Worm (Caenorhabditis elegans) whole organism, young adult: Measurements from ENCODE around the gene C01F1.6.

Experiments used
- B0336.3 ChIP-seq: fragments of 200-800 bp; sonication (Bioruptor generic); IDR thresholded peaks from 2 replicates; pipeline ENCODE4 v1.3.6; 2022; ENCODE audit warnings: missing genetic modification characterization, missing compliant biosample characterization
- C17E4.6 ChIP-seq: fragments of 200-800 bp; sonication (Bioruptor generic); IDR thresholded peaks from 2 replicates; pipeline ENCODE4 v1.3.6; 2022; ENCODE audit warnings: missing genetic modification reagents, missing genetic modification characterization, missing compliant biosample characterization
- F23B12.7 ChIP-seq: sonication (generic microtip); optimal IDR thresholded peaks from 2 replicates; lab custom pipeline; 2017; ENCODE audit warnings: missing genetic modification characterization, mild to moderate bottlenecking, missing compliant biosample characterization, antibody characterized with exemption, moderate library complexity; ENCODE audit not compliant: insufficient read depth
- F49E8.2 ChIP-seq: sonication (generic microtip); optimal IDR thresholded peaks from 3 replicates; lab custom pipeline; 2017; ENCODE audit warnings: missing genetic modification characterization, mild to moderate bottlenecking, missing compliant biosample characterization, antibody characterized with exemption, moderate library complexity; ENCODE audit not compliant: insufficient read depth
- F57C9.4 ChIP-seq: sonication (generic microtip); optimal IDR thresholded peaks from 2 replicates; lab custom pipeline; 2017; ENCODE audit warnings: mild to moderate bottlenecking, missing genetic modification characterization, missing compliant biosample characterization
- ZK185.1 ChIP-seq: sonication (generic microtip); optimal IDR thresholded peaks from 2 replicates; lab custom pipeline; 2016; ENCODE audit warnings: mild to moderate bottlenecking, missing genetic modification characterization, missing compliant biosample characterization; ENCODE audit not compliant: poor library complexity, severe bottlenecking
- atf-7 ChIP-seq: sonication (generic microtip); optimal IDR thresholded peaks from 2 replicates; lab custom pipeline; 2017; ENCODE audit warnings: mild to moderate bottlenecking, missing genetic modification characterization, missing compliant biosample characterization
- athp-1 ChIP-seq: sonication (generic microtip); optimal IDR thresholded peaks from 2 replicates; lab custom pipeline; 2017; ENCODE audit warnings: mild to moderate bottlenecking, missing genetic modification characterization, missing compliant biosample characterization
- bed-1 ChIP-seq: fragments of 200-800 bp; sonication (Bioruptor generic); IDR thresholded peaks from 2 replicates; pipeline ENCODE4 v1.3.6; 2022; ENCODE audit warnings: missing genetic modification reagents, missing genetic modification characterization, missing compliant biosample characterization
- bed-2 ChIP-seq: fragments of 200-800 bp; sonication (Bioruptor generic); IDR thresholded peaks from 2 replicates; pipeline ENCODE4 v1.3.6; 2022; ENCODE audit warnings: missing genetic modification reagents, missing genetic modification characterization, missing compliant biosample characterization
- cebp-1 ChIP-seq, 2 experiments: fragments of 200-800 bp in 1 of 2; sonication (Bioruptor generic) in 1 of 2; sonication (generic microtip) in 1 of 2; IDR thresholded peaks in 1 of 2; optimal IDR thresholded peaks in 1 of 2; 2 replicates each; pipeline versions ENCODE4 v1.3.6 to Lab custom; 2017 to 2022; ENCODE audit warnings: missing compliant biosample characterization in 2 of 2, missing genetic modification characterization in 2 of 2, mild to moderate bottlenecking in 1 of 2, missing genetic modification reagents in 1 of 2, moderate library complexity in 1 of 2
- cebp-2 ChIP-seq: fragments of 200-800 bp; sonication (Bioruptor generic); IDR thresholded peaks from 2 replicates; pipeline ENCODE4 v1.3.6; 2022; ENCODE audit warnings: missing genetic modification characterization, missing compliant biosample characterization
- ceh-40 ChIP-seq: fragments of 200-800 bp; sonication (Bioruptor generic); IDR thresholded peaks from 2 replicates; pipeline ENCODE4 v1.3.6; 2022; ENCODE audit warnings: missing genetic modification characterization, missing compliant biosample characterization
- ceh-91 ChIP-seq: fragments of 200-800 bp; sonication (Bioruptor generic); IDR thresholded peaks from 2 replicates; pipeline ENCODE4 v1.3.6; 2022; ENCODE audit warnings: missing genetic modification reagents, missing genetic modification characterization, missing compliant biosample characterization
- dpl-1 ChIP-seq: fragments of 150-350 bp; optimal IDR thresholded peaks from 2 replicates; lab custom pipeline; 2014; ENCODE audit warnings: missing biosample characterization, missing genetic modification reagents, missing genetic modification characterization
- egl-44 ChIP-seq: fragments of 200-800 bp; sonication (Bioruptor generic); IDR thresholded peaks from 2 replicates; pipeline ENCODE4 v1.3.6; 2022; ENCODE audit warnings: missing genetic modification reagents, missing genetic modification characterization, missing compliant biosample characterization
- ets-4 ChIP-seq: fragments of 200-800 bp; sonication (Bioruptor generic); optimal IDR thresholded peaks from 2 replicates; lab custom pipeline; 2018; ENCODE audit warnings: mild to moderate bottlenecking, missing genetic modification characterization, missing compliant biosample characterization
- let-526 ChIP-seq: fragments of 200-800 bp; sonication (Bioruptor generic); IDR thresholded peaks from 2 replicates; pipeline ENCODE4 v1.3.6; 2022; ENCODE audit warnings: missing genetic modification reagents, missing genetic modification characterization, missing compliant biosample characterization
- let-607 ChIP-seq, 2 experiments: fragments of 200-800 bp in 1 of 2; sonication (Bioruptor generic) in 1 of 2; sonication (generic microtip) in 1 of 2; optimal IDR thresholded peaks; 2 replicates each; lab custom pipeline; 2016 to 2018; ENCODE audit warnings: mild to moderate bottlenecking in 2 of 2, missing compliant biosample characterization in 2 of 2, missing genetic modification characterization in 2 of 2, moderate library complexity in 2 of 2, missing genotype in 1 of 2
- lsy-27 ChIP-seq: sonication (generic microtip); optimal IDR thresholded peaks from 2 replicates; lab custom pipeline; 2017; ENCODE audit warnings: missing genetic modification characterization, mild to moderate bottlenecking, missing compliant biosample characterization, antibody characterized with exemption, missing genotype, borderline replicate concordance; ENCODE audit not compliant: insufficient read depth
- madf-10 ChIP-seq: sonication (generic microtip); optimal IDR thresholded peaks from 2 replicates; lab custom pipeline; 2016; ENCODE audit warnings: mild to moderate bottlenecking, missing genetic modification characterization, missing compliant biosample characterization
- madf-3 ChIP-seq: fragments of 200-800 bp; sonication (Bioruptor generic); IDR thresholded peaks from 2 replicates; pipeline ENCODE4 v1.3.6; 2022; ENCODE audit warnings: missing genetic modification reagents, missing genetic modification characterization, missing compliant biosample characterization
- madf-6 ChIP-seq: fragments of 200-800 bp; sonication (Bioruptor generic); IDR thresholded peaks from 2 replicates; pipeline ENCODE4 v1.3.6; 2022; ENCODE audit warnings: missing genetic modification reagents, missing genetic modification characterization, missing compliant biosample characterization
- madf-8 ChIP-seq: fragments of 200-800 bp; sonication (Bioruptor generic); conservative IDR thresholded peaks from 2 replicates; pipeline ENCODE4 v1.3.6; 2022; ENCODE audit warnings: missing genetic modification reagents, missing genetic modification characterization, missing compliant biosample characterization
- mel-28 ChIP-seq: sonication (generic microtip); optimal IDR thresholded peaks from 2 replicates; lab custom pipeline; 2016; ENCODE audit warnings: borderline replicate concordance, mild to moderate bottlenecking, missing genetic modification characterization, missing compliant biosample characterization
- mes-4 ChIP-seq: sonication (generic microtip); optimal IDR thresholded peaks from 2 replicates; lab custom pipeline; 2016; ENCODE audit warnings: missing genotype, missing genetic modification characterization, missing compliant biosample characterization
- nhr-120 ChIP-seq: fragments of 200-800 bp; sonication (Bioruptor generic); IDR thresholded peaks from 2 replicates; pipeline ENCODE4 v1.3.6; 2022; ENCODE audit warnings: missing genetic modification characterization, missing compliant biosample characterization
- nhr-27 ChIP-seq: fragments of 200-800 bp; sonication (Bioruptor generic); optimal IDR thresholded peaks from 2 replicates; lab custom pipeline; 2018; ENCODE audit warnings: mild to moderate bottlenecking, missing genetic modification characterization, moderate library complexity, missing compliant biosample characterization
- nhr-80 ChIP-seq: sonication (generic microtip); optimal IDR thresholded peaks from 2 replicates; lab custom pipeline; 2016; ENCODE audit warnings: missing genetic modification characterization, missing compliant biosample characterization
- rcor-1 ChIP-seq: fragments of 200-800 bp; sonication (Bioruptor generic); IDR thresholded peaks from 2 replicates; pipeline ENCODE4 v1.3.6; 2022; ENCODE audit warnings: missing genetic modification reagents, missing genetic modification characterization, missing compliant biosample characterization
- sdz-38 ChIP-seq: sonication (generic microtip); optimal IDR thresholded peaks from 2 replicates; lab custom pipeline; 2016; ENCODE audit warnings: missing genotype, missing genetic modification characterization, missing compliant biosample characterization
- tbx-9 ChIP-seq: sonication (generic microtip); optimal IDR thresholded peaks from 2 replicates; lab custom pipeline; 2016; ENCODE audit warnings: borderline replicate concordance, missing genetic modification characterization, inconsistent platforms, missing compliant biosample characterization
- unc-62 ChIP-seq: fragments of 150-350 bp; optimal IDR thresholded peaks from 2 replicates; lab custom pipeline; 2014; ENCODE audit warnings: missing biosample characterization, missing genetic modification reagents, missing genetic modification characterization
- xnd-1 ChIP-seq: sonication (generic microtip); optimal IDR thresholded peaks from 2 replicates; lab custom pipeline; 2016; ENCODE audit warnings: missing genotype, missing genetic modification reagents, missing genetic modification characterization, missing compliant biosample characterization
- ztf-25 ChIP-seq: fragments of 200-800 bp; sonication (Bioruptor generic); IDR thresholded peaks from 2 replicates; pipeline ENCODE4 v1.3.6; 2022; ENCODE audit warnings: missing genetic modification reagents, missing genetic modification characterization, missing compliant biosample characterization

Gene C01F1.6

DNA sequence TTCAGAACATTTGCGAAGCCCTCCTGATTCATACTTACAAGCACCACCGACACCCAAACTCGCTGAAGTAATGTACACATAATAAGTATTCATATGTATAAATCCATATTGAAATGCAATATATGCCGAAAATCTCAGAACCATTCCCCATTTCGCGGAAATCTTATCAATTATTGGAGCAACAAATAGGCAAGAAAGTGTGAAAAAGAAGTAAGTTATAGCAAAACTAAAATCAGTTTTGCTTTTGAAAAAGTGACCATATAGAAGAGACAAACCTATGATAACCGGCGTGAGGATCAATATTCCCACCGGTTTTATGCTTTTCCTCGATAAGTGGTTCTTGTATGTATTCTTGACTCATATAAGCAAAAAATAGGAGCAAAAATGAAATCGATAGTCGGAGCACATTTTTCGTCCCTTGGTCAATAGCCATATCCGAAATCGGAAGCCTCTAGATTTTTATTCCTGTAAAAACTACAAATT, 31.6 kb upstream of the C01F1.6 start, which contains the start of gene Y52E8A.6:
Y52E8A.6 (minus strand) TSS at position 433 of the 483 bp plus-strand sequence.
- TF ChIP-seq mel-28 (tag; lab: Kevin White, UChicago) (no peak), cebp-2 (no peak), F57C9.4 (no peak), ets-4 (no peak), madf-8 (GFP tag; lab: Robert Waterston, UW) (no peak)

DNA sequence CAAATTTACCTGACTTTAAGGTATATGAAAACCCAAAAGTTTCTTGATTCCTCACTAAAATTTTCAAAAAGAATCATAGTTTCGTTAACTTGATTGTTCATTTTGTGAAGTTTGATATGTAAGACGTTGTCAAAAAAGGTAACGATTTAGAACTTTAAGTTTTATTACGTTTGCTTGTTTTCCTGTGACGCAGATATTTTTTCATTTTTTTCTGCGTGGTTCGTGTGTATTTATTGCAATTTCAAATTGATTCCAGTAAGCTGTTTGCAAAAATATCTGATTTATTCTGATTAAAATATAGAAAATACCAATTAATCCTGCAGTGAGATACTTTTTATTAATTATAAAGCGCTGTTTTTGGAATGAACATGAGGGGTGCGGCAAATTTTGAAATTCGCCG, 28.0 kb upstream of the C01F1.6 start, which contains the start of gene srw-40:
srw-40 (minus strand) TSS at position 101 of the 400 bp plus-strand sequence.
- no peak for TF ChIP-seq ZK185.1 (tag; lab: Kevin White, UChicago)
- no peak for TF ChIP-seq mes-4 (tag; lab: Kevin White, UChicago)
- TF ChIP-seq let-607 (tag; optimal IDR thresholded peaks at IDR 0.05; lab: Kevin White, UChicago): no peak
- no peak for TF ChIP-seq F49E8.2 (tag; lab: Kevin White, UChicago)
- no peak for TF ChIP-seq nhr-80
- no peak for TF ChIP-seq egl-44
- TF ChIP-seq dpl-1: no peak
- TF ChIP-seq ceh-91: no peak
- TF ChIP-seq madf-10 (tag; lab: Kevin White, UChicago): no peak
- TF ChIP-seq sdz-38 (tag; lab: Kevin White, UChicago): no peak
- no peak for TF ChIP-seq F23B12.7
- TF ChIP-seq, all 124 proteins: peak for 0

DNA sequence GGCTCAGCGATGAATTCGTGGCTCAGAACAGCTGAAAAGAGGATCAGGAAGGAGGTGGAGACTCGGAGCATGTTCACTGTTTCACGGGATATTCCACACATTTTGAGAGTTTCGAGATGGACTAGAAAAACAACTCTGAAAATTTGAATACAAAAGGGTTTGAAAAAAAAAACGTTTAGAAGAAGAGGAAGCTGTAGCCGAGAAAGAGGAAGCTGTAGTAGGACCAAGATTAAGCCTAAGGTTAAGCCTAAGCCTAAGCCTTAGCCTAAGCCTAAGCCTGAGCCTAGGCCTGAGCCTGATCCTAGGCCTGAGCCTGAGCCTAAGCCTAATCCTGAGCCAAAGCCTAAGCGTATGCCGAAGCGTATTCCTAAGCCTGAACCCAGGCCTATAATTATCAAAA, 24.1 kb upstream of the C01F1.6 start, which contains the start of gene plep-1:
plep-1 (minus strand) TSS at position 101 of the 400 bp plus-strand sequence.
- TF ChIP-seq atf-7: no peak
- no peak for TF ChIP-seq xnd-1 (tag; lab: Kevin White, UChicago)
- TF ChIP-seq athp-1: no peak
- TF ChIP-seq cebp-1 (GFP tag; IDR thresholded peaks at IDR 0.05; lab: Robert Waterston, UW): no peak
- no peak for TF ChIP-seq cebp-1 (tag; optimal IDR thresholded peaks at IDR 0.05; lab: Kevin White, UChicago)
- TF ChIP-seq dpl-1: no peak
- TF ChIP-seq, all 124 proteins: peak for 0

DNA sequence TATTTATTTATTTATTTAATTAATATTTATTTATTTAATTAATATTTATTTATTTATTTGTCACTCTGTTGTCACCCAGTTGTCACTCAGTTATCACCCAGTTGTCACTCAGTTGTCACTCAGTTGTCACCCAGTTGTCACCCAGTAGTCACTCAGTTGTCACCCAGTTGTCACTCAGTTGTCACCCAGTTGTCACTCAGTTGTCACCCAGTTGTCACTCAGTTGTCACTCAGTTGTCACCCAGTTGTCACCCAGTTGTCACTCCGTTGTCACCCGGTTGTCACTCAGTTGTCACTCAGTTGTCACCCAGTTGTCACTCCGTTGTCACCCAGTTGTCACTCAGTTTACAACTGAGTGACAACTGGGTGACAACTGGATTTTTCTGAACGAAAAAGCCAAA, 21.1 kb upstream of the C01F1.6 start:
- peak; percentile 73; the same call in 1 of the 2 replicates for TF ChIP-seq nhr-120 (GFP tag; lab: Robert Waterston, UW)
- 0 out of 2 replicates have a peak, but pooled peaks have one; percentile 63 for TF ChIP-seq bed-1 (GFP tag; lab: Robert Waterston, UW)
- TF ChIP-seq unc-62 (GFP tag; lab: Kevin White, UChicago): peak; percentile 89

DNA sequence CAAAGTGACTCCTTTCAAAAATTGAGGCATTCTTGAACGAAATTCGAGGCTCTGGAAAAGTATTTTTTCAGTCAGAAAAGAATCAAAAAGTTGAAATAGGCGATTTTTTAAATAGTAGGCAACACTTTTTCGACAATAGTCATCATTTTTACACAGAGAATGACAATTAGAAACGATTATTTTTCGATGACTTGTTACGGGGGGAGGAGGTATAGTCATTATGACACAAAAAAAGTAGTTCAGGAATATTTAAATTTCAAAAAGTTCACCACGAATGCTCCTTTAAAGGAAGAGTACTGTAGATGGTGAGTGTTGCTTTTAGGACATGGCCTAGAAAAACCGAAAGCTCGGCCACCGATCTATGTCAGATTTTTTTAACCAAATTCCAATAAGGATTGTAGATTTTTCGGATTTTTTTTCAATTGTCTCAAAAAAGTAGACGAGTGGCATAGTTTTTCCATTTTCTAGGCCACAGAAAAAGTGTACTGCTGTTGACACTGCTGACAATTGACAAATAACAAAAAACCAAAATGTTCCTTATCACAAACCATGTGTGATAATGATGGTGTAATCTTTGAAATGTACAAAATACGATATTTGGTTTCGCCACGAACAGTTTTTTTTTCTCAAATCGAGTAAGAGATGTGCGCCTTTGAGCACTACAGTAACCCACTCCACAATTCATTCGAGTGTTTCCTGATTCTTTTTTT, 19.1 kb upstream of the C01F1.6 start, which contains the start of gene Y52E8A.3:
Y52E8A.3 (minus strand) TSS at position 51 of the 710 bp plus-strand sequence.
- TF ChIP-seq rcor-1 (GFP tag; lab: Robert Waterston, UW) (no peak), bed-2 (no peak), let-607 (tag; optimal IDR thresholded peaks at IDR 0.05; lab: Kevin White, UChicago) (no peak), madf-3 (GFP tag; lab: Robert Waterston, UW) (no peak), ztf-25 (GFP tag; lab: Robert Waterston, UW) (no peak), lsy-27 (tag; lab: Kevin White, UChicago) (no peak), C17E4.6 (GFP tag; lab: Robert Waterston, UW) (no peak), B0336.3 (GFP tag; lab: Robert Waterston, UW) (no peak), tbx-9 (tag; lab: Kevin White, UChicago) (no peak), madf-6 (GFP tag; lab: Robert Waterston, UW) (no peak), let-526 (GFP tag; lab: Robert Waterston, UW) (no peak), ceh-40 (no peak), nhr-27 (tag; lab: Kevin White, UChicago) (no peak), mes-4 (tag; lab: Kevin White, UChicago) (no peak)
